Fruit fly (Drosophila melanogaster): ENCODE measurements around the gene 5-HT2B.

DNA sequence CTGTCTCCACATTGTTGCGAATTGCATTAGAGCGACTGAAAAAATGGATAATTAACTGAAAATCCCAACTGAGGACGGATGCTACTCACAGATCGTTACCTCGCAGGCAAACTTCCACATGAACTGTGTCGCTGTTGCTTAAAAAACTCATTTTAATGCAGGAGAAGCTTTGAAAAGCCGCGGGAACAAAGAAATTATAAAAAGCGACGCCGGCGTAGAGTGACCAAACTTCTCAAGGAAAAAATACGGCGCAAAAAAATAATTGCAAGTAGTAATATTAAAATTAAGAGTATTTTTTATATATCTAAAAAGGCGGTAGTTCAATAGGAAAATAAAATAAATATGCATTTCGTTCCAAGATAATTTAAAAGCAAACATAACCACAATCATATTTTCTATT lies 16.5 kb upstream of the 5-HT2B start, which contains the start of gene pch2:
- TF ChIP-seq h (GFP tag; optimal IDR thresholded peaks at IDR 0.05) (no peak), Hr78 (GFP tag; optimal IDR thresholded peaks at IDR 0.05) (no peak), pan (optimal IDR thresholded peaks at IDR 0.05) (no peak), Dif (GFP tag; optimal IDR thresholded peaks at IDR 0.05; ENCODE audit: partially characterized antibody) (no peak), CG9705 (GFP tag; optimal IDR thresholded peaks at IDR 0.05) (no peak), N (GFP tag; optimal IDR thresholded peaks at IDR 0.05) (no peak), lola (GFP tag; optimal IDR thresholded peaks at IDR 0.05) (no peak), usp (GFP tag; optimal IDR thresholded peaks at IDR 0.05) (no peak)

All from whole organism, wandering third instar larva.